Worm (Caenorhabditis elegans) whole organism, L2 larva: ENCODE results near the gene ace-4.

ENCODE experiments used
- Y55F3AM.14 ChIP-seq: fragments of 200-800 bp; sonication (Bioruptor generic); optimal IDR thresholded peaks from 2 replicates; lab custom pipeline; 2018; ENCODE audit warnings: mild to moderate bottlenecking, missing genetic modification characterization, missing compliant biosample characterization
- alr-1 ChIP-seq: fragments of 150-350 bp; optimal IDR thresholded peaks from 2 replicates; lab custom pipeline; 2014; ENCODE audit warnings: missing biosample characterization, missing genetic modification characterization
- ceh-82 ChIP-seq: fragments of 150-350 bp; optimal IDR thresholded peaks from 2 replicates; lab custom pipeline; 2014; ENCODE audit warnings: missing biosample characterization, missing genetic modification characterization
- crh-2 ChIP-seq: sonication (generic microtip); optimal IDR thresholded peaks from 2 replicates; lab custom pipeline; 2017; ENCODE audit warnings: missing biosample characterization, missing genetic modification characterization
- elt-1 ChIP-seq: fragments of 150-350 bp; optimal IDR thresholded peaks from 2 replicates; lab custom pipeline; 2014; ENCODE audit warnings: missing biosample characterization, missing genetic modification characterization
- nhr-77 ChIP-seq: fragments of 150-350 bp; optimal IDR thresholded peaks from 2 replicates; lab custom pipeline; 2014; ENCODE audit warnings: missing biosample characterization, missing genetic modification characterization
- zag-1 ChIP-seq: fragments of 150-350 bp; optimal IDR thresholded peaks from 2 replicates; lab custom pipeline; 2014; ENCODE audit warnings: missing biosample characterization, missing genetic modification characterization

DNA sequence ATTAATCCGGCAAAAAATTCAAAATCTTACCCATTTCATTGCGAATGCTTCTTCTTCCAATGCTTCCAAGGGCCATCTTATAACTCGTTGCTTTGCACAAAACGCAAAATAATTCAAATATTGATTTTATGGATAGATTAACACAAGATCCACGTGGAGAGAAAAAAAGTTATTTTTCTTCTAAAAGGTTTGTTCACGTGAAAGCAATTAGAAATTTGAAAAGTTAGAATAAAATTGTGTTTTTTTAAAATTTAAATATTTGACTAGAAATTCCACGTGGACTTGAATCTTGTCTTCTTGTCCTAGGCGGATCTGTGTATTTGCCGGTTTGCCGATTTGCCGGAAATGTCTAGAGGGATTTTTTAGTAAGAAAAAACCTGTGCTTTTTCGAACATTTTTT is 22.7 kb upstream of the ace-4 start, which contains the start of gene Y48B6A.5:
- TF ChIP-seq Y55F3AM.14 (GFP tag; lab: Kevin White, UChicago) (no peak), nhr-77 (tag; lab: Kevin White, UChicago) (no peak), crh-2 (no peak), ceh-82 (tag; lab: Kevin White, UChicago) (no peak), zag-1 (no peak), alr-1 (no peak), elt-1 (no peak)
